Fruit fly (Drosophila melanogaster) whole organism, embryonic: ENCODE results near the gene CG14664.
A peak's percentile ranks its signal among the peaks of the same experiment; 100 is the strongest.

Source experiments
- CG10267 ChIP-seq: fragments of 200-800 bp; sonication (Bioruptor generic); optimal IDR thresholded peaks from 2 replicates; lab custom pipeline; 2018; ENCODE audit warnings: missing biosample characterization, mild to moderate bottlenecking, missing genetic modification characterization, moderate library complexity
- CG10543 ChIP-seq: fragments of 200-800 bp; sonication (Bioruptor generic); optimal IDR thresholded peaks from 3 replicates; lab custom pipeline; 2017; ENCODE audit warnings: missing biosample characterization, mild to moderate bottlenecking, missing genetic modification characterization, moderate library complexity
- CG10959 ChIP-seq: fragments of 200-800 bp; sonication (Bioruptor generic); IDR thresholded peaks from 2 replicates; pipeline ENCODE4 v1.3.6; 2022; ENCODE audit warnings: missing biosample characterization, missing genetic modification characterization
- CG11695 ChIP-seq: fragments of 200-800 bp; sonication (Bioruptor generic); IDR thresholded peaks from 3 replicates; pipeline ENCODE4 v1.3.6; 2022; ENCODE audit warnings: missing biosample characterization, missing genetic modification characterization
- CG12104 ChIP-seq: fragments of 200-800 bp; sonication (Bioruptor generic); optimal IDR thresholded peaks from 3 replicates; lab custom pipeline; 2016; ENCODE audit warnings: missing biosample characterization, missing genetic modification characterization
- CG12219 ChIP-seq: fragments of 200-800 bp; sonication (Bioruptor generic); optimal IDR thresholded peaks from 3 replicates; lab custom pipeline; 2018; ENCODE audit warnings: missing biosample characterization, mild to moderate bottlenecking, missing genetic modification characterization
- CG14014 ChIP-seq: fragments of 200-800 bp; sonication (Bioruptor generic); IDR thresholded peaks from 2 replicates; pipeline ENCODE4 v1.3.6; 2022; ENCODE audit warnings: missing biosample characterization, missing genetic modification characterization
- CG16815 ChIP-seq: fragments of 200-800 bp; sonication (Bioruptor generic); optimal IDR thresholded peaks from 3 replicates; lab custom pipeline; 2017; ENCODE audit warnings: missing biosample characterization, mild to moderate bottlenecking, missing genetic modification characterization
- CG17912 ChIP-seq: fragments of 200-800 bp; sonication (Bioruptor generic); optimal IDR thresholded peaks from 2 replicates; lab custom pipeline; 2018; ENCODE audit warnings: missing biosample characterization, mild to moderate bottlenecking, missing genetic modification characterization
- CG2116 ChIP-seq: fragments of 200-800 bp; sonication (Bioruptor generic); optimal IDR thresholded peaks from 3 replicates; lab custom pipeline; 2018; ENCODE audit warnings: missing biosample characterization, mild to moderate bottlenecking, missing genetic modification characterization
- CG2875 ChIP-seq: fragments of 200-800 bp; sonication (Bioruptor generic); optimal IDR thresholded peaks from 2 replicates; lab custom pipeline; 2017; ENCODE audit warnings: missing biosample characterization, mild to moderate bottlenecking, missing genetic modification characterization, missing genetic modification reagents
- CG30431 ChIP-seq: fragments of 200-800 bp; sonication (Bioruptor generic); optimal IDR thresholded peaks from 2 replicates; lab custom pipeline; 2017; ENCODE audit warnings: missing biosample characterization, missing genetic modification characterization
- CG31441 ChIP-seq: fragments of 200-800 bp; sonication (Bioruptor generic); IDR thresholded peaks from 2 replicates; pipeline ENCODE4 v1.3.6; 2022; ENCODE audit warnings: missing biosample characterization, missing genetic modification characterization
- CG34224 ChIP-seq: fragments of 200-800 bp; sonication (Bioruptor generic); IDR thresholded peaks from 3 replicates; pipeline ENCODE4 v1.3.6; 2022; ENCODE audit warnings: missing biosample characterization, missing genetic modification characterization; ENCODE audit not compliant: partially characterized antibody
- CG4424 ChIP-seq: fragments of 200-800 bp; sonication (Bioruptor generic); optimal IDR thresholded peaks from 3 replicates; lab custom pipeline; 2016; ENCODE audit warnings: missing biosample characterization, missing genetic modification characterization
- CG5245 ChIP-seq: fragments of 200-800 bp; sonication (Bioruptor generic); optimal IDR thresholded peaks from 3 replicates; lab custom pipeline; 2016; ENCODE audit warnings: missing biosample characterization, missing genetic modification characterization
- CG6654 ChIP-seq: fragments of 200-800 bp; sonication (Bioruptor generic); optimal IDR thresholded peaks from 2 replicates; lab custom pipeline; 2017; ENCODE audit warnings: missing biosample characterization, mild to moderate bottlenecking, missing genetic modification characterization
- CG7786 ChIP-seq: fragments of 200-800 bp; sonication (Bioruptor generic); optimal IDR thresholded peaks from 2 replicates; lab custom pipeline; 2016; ENCODE audit warnings: missing biosample characterization, missing genetic modification characterization
- CG7963 ChIP-seq: fragments of 200-800 bp; sonication (Bioruptor generic); IDR thresholded peaks from 3 replicates; pipeline ENCODE4 v1.3.6; 2022; ENCODE audit warnings: missing biosample characterization, missing genetic modification characterization; ENCODE audit not compliant: partially characterized antibody
- CG7987 ChIP-seq: fragments of 200-800 bp; sonication (Bioruptor generic); optimal IDR thresholded peaks from 2 replicates; lab custom pipeline; 2018; ENCODE audit warnings: missing biosample characterization, mild to moderate bottlenecking, missing genetic modification characterization, moderate library complexity
- CG8290 ChIP-seq, 3 experiments: fragments of 200-800 bp; sonication (Bioruptor generic); optimal IDR thresholded peaks; 2 replicates each; lab custom pipeline; 2016 to 2019; ENCODE audit warnings: missing biosample characterization in 3 of 3, missing genetic modification characterization in 3 of 3, mild to moderate bottlenecking in 2 of 3, moderate library complexity in 1 of 3
- CG9876 ChIP-seq: fragments of 200-800 bp; sonication (Bioruptor generic); optimal IDR thresholded peaks from 2 replicates; lab custom pipeline; 2016; ENCODE audit warnings: missing biosample characterization, missing genetic modification characterization
- Dip2 ChIP-seq: fragments of 200-800 bp; sonication (Bioruptor generic); IDR thresholded peaks from 2 replicates; pipeline ENCODE4 v1.3.6; 2022; ENCODE audit warnings: missing biosample characterization, missing genetic modification characterization
- Fer2 ChIP-seq: fragments of 200-800 bp; sonication (Bioruptor generic); optimal IDR thresholded peaks from 2 replicates; lab custom pipeline; 2018; ENCODE audit warnings: missing biosample characterization, mild to moderate bottlenecking, missing genetic modification characterization, moderate library complexity
- Hmx ChIP-seq: fragments of 200-800 bp; sonication (Bioruptor generic); optimal IDR thresholded peaks from 2 replicates; lab custom pipeline; 2016; ENCODE audit warnings: missing biosample characterization, missing genetic modification characterization
- Lhr ChIP-seq: fragments of 200-800 bp; sonication (Bioruptor generic); optimal IDR thresholded peaks from 3 replicates; lab custom pipeline; 2017; ENCODE audit warnings: mild to moderate bottlenecking, missing biosample characterization, missing genetic modification reagents, missing genetic modification characterization
- Oli ChIP-seq: fragments of 200-800 bp; sonication (Bioruptor generic); optimal IDR thresholded peaks from 2 replicates; lab custom pipeline; 2018; ENCODE audit warnings: missing biosample characterization, mild to moderate bottlenecking, missing genetic modification characterization, moderate library complexity
- Ptx1 ChIP-seq: fragments of 200-800 bp; sonication (Bioruptor generic); IDR thresholded peaks from 2 replicates; pipeline ENCODE4 v1.3.6; 2022; ENCODE audit warnings: missing biosample characterization, missing genetic modification characterization
- Sin3A ChIP-seq: fragments of >200 bp; optimal IDR thresholded peaks from 2 replicates; lab custom pipeline; 2018
- TFAM ChIP-seq: fragments of 200-800 bp; sonication (Bioruptor generic); optimal IDR thresholded peaks from 2 replicates; lab custom pipeline; 2017; ENCODE audit warnings: missing biosample characterization, missing genetic modification characterization, inconsistent platforms
- Xbp1 ChIP-seq: fragments of 200-800 bp; sonication (Bioruptor generic); optimal IDR thresholded peaks from 3 replicates; lab custom pipeline; 2016; ENCODE audit warnings: missing biosample characterization, mild to moderate bottlenecking, missing genetic modification characterization
- aop ChIP-seq: fragments of 200-800 bp; sonication (Bioruptor generic); IDR thresholded peaks from 2 replicates; pipeline ENCODE4 v1.3.6; 2022; ENCODE audit warnings: missing biosample characterization, missing genetic modification characterization
- dpn ChIP-seq, 2 experiments: fragments of 200-800 bp; sonication (Bioruptor generic); optimal IDR thresholded peaks; 3 replicates each; lab custom pipeline; 2016; ENCODE audit warnings: missing biosample characterization in 2 of 2, missing genetic modification characterization in 2 of 2
- dysf ChIP-seq: fragments of 200-800 bp; sonication (Bioruptor generic); IDR thresholded peaks from 3 replicates; pipeline ENCODE4 v1.3.6; 2022; ENCODE audit warnings: missing biosample characterization, missing genetic modification characterization
- exex ChIP-seq: fragments of 200-800 bp; sonication (Bioruptor generic); optimal IDR thresholded peaks from 4 replicates; lab custom pipeline; 2018; ENCODE audit warnings: missing biosample characterization, mild to moderate bottlenecking, missing genetic modification characterization, moderate library complexity
- gce ChIP-seq: fragments of 200-800 bp; sonication (Bioruptor generic); IDR thresholded peaks from 3 replicates; pipeline ENCODE4 v1.3.6; 2022; ENCODE audit warnings: missing biosample characterization, missing genetic modification characterization
- gro ChIP-seq: fragments of 200-800 bp; sonication (Bioruptor generic); optimal IDR thresholded peaks from 2 replicates; lab custom pipeline; 2016; ENCODE audit warnings: missing biosample characterization, missing genetic modification characterization
- gsb-n ChIP-seq: fragments of 200-800 bp; sonication (Bioruptor generic); optimal IDR thresholded peaks from 3 replicates; lab custom pipeline; 2018; ENCODE audit warnings: missing biosample characterization, mild to moderate bottlenecking, missing genetic modification characterization
- h ChIP-seq: fragments of >200 bp; optimal IDR thresholded peaks from 2 replicates; lab custom pipeline; 2017
- hb ChIP-seq: fragments of 200-800 bp; sonication (Bioruptor generic); IDR thresholded peaks from 3 replicates; pipeline ENCODE4 v1.3.6; 2022; ENCODE audit warnings: missing biosample characterization, missing genetic modification characterization; ENCODE audit not compliant: partially characterized antibody
- hbn ChIP-seq: fragments of 200-800 bp; sonication (Bioruptor generic); IDR thresholded peaks from 2 replicates; pipeline ENCODE4 v1.3.6; 2022; ENCODE audit warnings: missing biosample characterization, missing genetic modification characterization; ENCODE audit not compliant: partially characterized antibody
- hkb ChIP-seq, 2 experiments: fragments of 200-800 bp in 1 of 2; fragments of >200 bp in 1 of 2; sonication (Bioruptor generic) in 1 of 2; IDR thresholded peaks in 1 of 2; optimal IDR thresholded peaks in 1 of 2; 2 replicates each; pipeline versions ENCODE4 v1.3.6 to Lab custom; 2017 to 2022; ENCODE audit warnings: missing biosample characterization in 1 of 2, missing genetic modification characterization in 1 of 2
- lilli ChIP-seq: fragments of 200-800 bp; sonication (Bioruptor generic); optimal IDR thresholded peaks from 3 replicates; lab custom pipeline; 2016; ENCODE audit warnings: missing biosample characterization, missing genetic modification characterization
- mirr ChIP-seq: fragments of 200-800 bp; sonication (Bioruptor generic); optimal IDR thresholded peaks from 3 replicates; lab custom pipeline; 2018; ENCODE audit warnings: missing biosample characterization, mild to moderate bottlenecking, missing genetic modification characterization
- nerfin-1 ChIP-seq: fragments of 200-800 bp; sonication (Bioruptor generic); optimal IDR thresholded peaks from 3 replicates; lab custom pipeline; 2019; ENCODE audit warnings: missing biosample characterization, mild to moderate bottlenecking, missing genetic modification characterization, moderate library complexity
- p53 ChIP-seq: fragments of 200-800 bp; sonication (Bioruptor generic); optimal IDR thresholded peaks from 2 replicates; lab custom pipeline; 2016; ENCODE audit warnings: missing biosample characterization, missing genetic modification characterization
- rib ChIP-seq: fragments of 200-800 bp; sonication (Bioruptor generic); IDR thresholded peaks from 2 replicates; pipeline ENCODE4 v1.3.6; 2022; ENCODE audit warnings: missing biosample characterization, missing genetic modification characterization
- slou ChIP-seq: fragments of 200-800 bp; sonication (Bioruptor generic); optimal IDR thresholded peaks from 3 replicates; lab custom pipeline; 2016; ENCODE audit warnings: missing biosample characterization, missing genetic modification characterization
- ssp ChIP-seq: fragments of 200-800 bp; sonication (Bioruptor generic); IDR thresholded peaks from 2 replicates; pipeline ENCODE4 v1.3.6; 2022; ENCODE audit warnings: missing biosample characterization, missing genetic modification characterization
- stc ChIP-seq: fragments of 200-800 bp; sonication (Bioruptor generic); IDR thresholded peaks from 2 replicates; pipeline ENCODE4 v1.3.6; 2022; ENCODE audit warnings: missing biosample characterization, missing genetic modification characterization
- vfl ChIP-seq: fragments of 200-800 bp; sonication (Bioruptor generic); optimal IDR thresholded peaks from 2 replicates; lab custom pipeline; 2016; ENCODE audit warnings: missing biosample characterization, missing genetic modification characterization

The CG14664 gene

dm6 chr3R:5232197-5232607 is 8.3 kb downstream of the CG14664 start, which contains the start of the genes Kat60 and Mms19 (continued):
- TF ChIP-seq p53 (no peak), CG7786 (GFP tag; lab: Kevin White, UChicago) (peak; percentile 35), CG14014 (peak; percentile 39), lilli (GFP tag; lab: Kevin White, UChicago) (peak; percentile 87), Xbp1 (GFP tag; lab: Kevin White, UChicago) (peak; percentile 74), dysf (GFP tag; lab: Robert Waterston, UW) (peak; percentile 69; the same call in 2 of the 3 replicates), Dip2 (no peak), CG11695 (GFP tag; lab: Robert Waterston, UW) (no peak), Lhr (GFP tag; lab: Kevin White, UChicago) (peak; percentile 68), CG4424 (GFP tag; lab: Kevin White, UChicago) (no peak), nerfin-1 (tag; lab: Kevin White, UChicago) (peak; percentile 25), Oli (tag; lab: Kevin White, UChicago) (no peak), slou (GFP tag; lab: Kevin White, UChicago) (peak; percentile 46), CG7987 (GFP tag; lab: Kevin White, UChicago) (no peak), CG16815 (peak; percentile 68), CG10267 (tag; lab: Kevin White, UChicago) (peak; percentile 76), rib (no peak), Hmx (GFP tag; lab: Kevin White, UChicago) (no peak), dpn (GFP tag; optimal IDR thresholded peaks at IDR 0.05; lab: Kevin White, UChicago) (peak; percentile 76), Fer2 (tag; lab: Kevin White, UChicago) (peak; percentile 20), hkb (optimal IDR thresholded peaks at IDR 0.05; lab: Kevin White, UChicago) (peak; percentile 89), hkb (GFP tag; IDR thresholded peaks at IDR 0.05; lab: Robert Waterston, UW) (peak; percentile 55; the same call in 1 of the 2 replicates), CG30431 (GFP tag; lab: Kevin White, UChicago) (peak; percentile 35), gsb-n (tag; lab: Kevin White, UChicago) (no peak), gce (GFP tag; lab: Robert Waterston, UW) (no peak; the same call in 2 of the 3 replicates), gro (peak; percentile 29), TFAM (no peak), ssp (GFP tag; lab: Robert Waterston, UW) (peak; percentile 76), CG7963 (GFP tag; lab: Robert Waterston, UW) (peak; percentile 92), h (no peak), CG34224 (GFP tag; lab: Robert Waterston, UW) (peak; percentile 88), CG9876 (GFP tag; lab: Kevin White, UChicago) (peak; percentile 26), CG17912 (GFP tag; lab: Kevin White, UChicago) (no peak), mirr (GFP tag; lab: Kevin White, UChicago) (no peak), hbn (GFP tag; lab: Robert Waterston, UW) (peak; percentile 90), CG2875 (GFP tag; lab: Kevin White, UChicago) (no peak), CG8290 (GFP tag; optimal IDR thresholded peaks at IDR 0.05; lab: Kevin White, UChicago) (peak; percentile 73), CG8290 (tag; optimal IDR thresholded peaks at IDR 0.05; lab: Kevin White, UChicago) (no peak), exex (tag; lab: Kevin White, UChicago) (no peak), Ptx1 (GFP tag; lab: Robert Waterston, UW) (peak; percentile 84), CG6654 (GFP tag; lab: Kevin White, UChicago) (no peak), hb (GFP tag; lab: Robert Waterston, UW) (peak; percentile 94), CG2116 (peak; percentile 97), CG5245 (GFP tag; lab: Kevin White, UChicago) (peak; percentile 13), CG10959 (GFP tag; lab: Robert Waterston, UW) (no peak), vfl (GFP tag; lab: Kevin White, UChicago) (peak; percentile 67), stc (GFP tag; lab: Robert Waterston, UW) (no peak), CG31441 (GFP tag; lab: Robert Waterston, UW) (no peak), Sin3A (lab: Kevin White, UChicago) (peak; percentile 100), aop (GFP tag; lab: Robert Waterston, UW) (no peak), CG12104 (GFP tag; lab: Kevin White, UChicago) (peak; percentile 48), CG12219 (GFP tag; lab: Kevin White, UChicago) (no peak), CG10543 (GFP tag; lab: Kevin White, UChicago) (peak; percentile 50)
